Worm (Caenorhabditis elegans): ENCODE results near the gene C04C3.4.
A peak's percentile ranks its signal among the peaks of the same experiment; 100 is the strongest.

C04C3.4 gene

ce11 chrIV:3384593-3384992 is 9.6 kb upstream of the C04C3.4 start (continued):
- TF ChIP-seq egl-43 (GFP tag; IDR thresholded peaks at IDR 0.05) = peak; percentile 74
- TF ChIP-seq dmd-6 (GFP tag; IDR thresholded peaks at IDR 0.05) = peak; percentile 88
- TF ChIP-seq spr-1 (tag; optimal IDR thresholded peaks at IDR 0.05) = peak; percentile 85
- peak; percentile 86 for TF ChIP-seq set-16 (GFP tag; IDR thresholded peaks at IDR 0.05)
- TF ChIP-seq nhr-25 (tag; optimal IDR thresholded peaks at IDR 0.05; ENCODE audit: borderline replicate concordance, insufficient read depth) = peak; percentile 37
- peak; percentile 91 for TF ChIP-seq mep-1 (tag; optimal IDR thresholded peaks at IDR 0.05)
- TF ChIP-seq F10B5.3 (tag; optimal IDR thresholded peaks at IDR 0.05) = peak; percentile 49
- TF ChIP-seq daf-16 (GFP tag; optimal IDR thresholded peaks at IDR 0.05) = peak; percentile 16 to 19
- TF ChIP-seq daf-16 (tag; optimal IDR thresholded peaks at IDR 0.05) = peak; percentile 76
- TF ChIP-seq nhr-11 (tag; optimal IDR thresholded peaks at IDR 0.05) = peak; percentile 91
- no peak for TF ChIP-seq attf-4 (tag; optimal IDR thresholded peaks at IDR 0.05)
- peak; percentile 39 for TF ChIP-seq lin-13 (GFP tag; optimal IDR thresholded peaks at IDR 0.05)
- peak; percentile 39 for TF ChIP-seq spr-3 (GFP tag; optimal IDR thresholded peaks at IDR 0.05)
- no peak for TF ChIP-seq aly-2 (tag; optimal IDR thresholded peaks at IDR 0.05)
- no peak for TF ChIP-seq lin-15B (tag; optimal IDR thresholded peaks at IDR 0.05)
- TF ChIP-seq hif-1 (tag; optimal IDR thresholded peaks at IDR 0.05) = peak; percentile 54 to 86
- peak; percentile 46; the same call in 1 of the 2 replicates for TF ChIP-seq snpc-1.2 (GFP tag; IDR thresholded peaks at IDR 0.05)
- peak; percentile 99 for TF ChIP-seq hlh-11 (tag; optimal IDR thresholded peaks at IDR 0.05)
- peak; percentile 7 for TF ChIP-seq zip-2 (tag; optimal IDR thresholded peaks at IDR 0.05)
- no peak for TF ChIP-seq lim-7 (GFP tag; IDR thresholded peaks at IDR 0.05)
- peak; percentile 43; the same call in 1 of the 2 replicates for TF ChIP-seq nhr-41 (GFP tag; IDR thresholded peaks at IDR 0.05)
- peak; percentile 28 for TF ChIP-seq ceh-28 (tag; optimal IDR thresholded peaks at IDR 0.05)
- TF ChIP-seq nhr-77 (tag; optimal IDR thresholded peaks at IDR 0.05) = peak; percentile 60
- no peak for TF ChIP-seq pqm-1 (tag; optimal IDR thresholded peaks at IDR 0.05)
- peak; percentile 41; the same call in 1 of the 2 replicates for TF ChIP-seq Y48G9A.11 (GFP tag; IDR thresholded peaks at IDR 0.05)
- peak; percentile 87 for TF ChIP-seq lin-38 (GFP tag; IDR thresholded peaks at IDR 0.05)
- peak; percentile 100 for TF ChIP-seq hlh-30 (tag; optimal IDR thresholded peaks at IDR 0.05; ENCODE audit: insufficient read depth)
- TF ChIP-seq duxl-1 (tag; optimal IDR thresholded peaks at IDR 0.05; ENCODE audit: poor library complexity) = peak; percentile 83
- TF ChIP-seq mdt-29 (GFP tag; IDR thresholded peaks at IDR 0.05) = peak; percentile 50; the same call in 1 of the 2 replicates
- TF ChIP-seq Y105C5A.15 (GFP tag; IDR thresholded peaks at IDR 0.05) = no peak
- peak; percentile 67; the same call in 1 of the 2 replicates for TF ChIP-seq lin-1 (GFP tag; IDR thresholded peaks at IDR 0.05)
- TF ChIP-seq tra-1 (GFP tag; IDR thresholded peaks at IDR 0.05) = 0 out of 2 replicates have a peak, but pooled peaks have one; percentile 46
- 0 out of 2 replicates have a peak, but pooled peaks have one; percentile 49 for TF ChIP-seq zfp-3 (GFP tag; conservative IDR thresholded peaks at IDR 0.05)
- TF ChIP-seq F37D6.2 (tag; optimal IDR thresholded peaks at IDR 0.05) = peak; percentile 79
- no peak for TF ChIP-seq ceh-44 (GFP tag; IDR thresholded peaks at IDR 0.05)
- TF ChIP-seq ces-1 (GFP tag; optimal IDR thresholded peaks at IDR 0.05) = peak; percentile 1
- no peak for TF ChIP-seq F44E2.7 (GFP tag; IDR thresholded peaks at IDR 0.05)
- no peak for TF ChIP-seq sdz-12 (GFP tag; optimal IDR thresholded peaks at IDR 0.05)
- TF ChIP-seq lsy-2 (tag; optimal IDR thresholded peaks at IDR 0.05) = peak; percentile 82 to 94

DNA sequence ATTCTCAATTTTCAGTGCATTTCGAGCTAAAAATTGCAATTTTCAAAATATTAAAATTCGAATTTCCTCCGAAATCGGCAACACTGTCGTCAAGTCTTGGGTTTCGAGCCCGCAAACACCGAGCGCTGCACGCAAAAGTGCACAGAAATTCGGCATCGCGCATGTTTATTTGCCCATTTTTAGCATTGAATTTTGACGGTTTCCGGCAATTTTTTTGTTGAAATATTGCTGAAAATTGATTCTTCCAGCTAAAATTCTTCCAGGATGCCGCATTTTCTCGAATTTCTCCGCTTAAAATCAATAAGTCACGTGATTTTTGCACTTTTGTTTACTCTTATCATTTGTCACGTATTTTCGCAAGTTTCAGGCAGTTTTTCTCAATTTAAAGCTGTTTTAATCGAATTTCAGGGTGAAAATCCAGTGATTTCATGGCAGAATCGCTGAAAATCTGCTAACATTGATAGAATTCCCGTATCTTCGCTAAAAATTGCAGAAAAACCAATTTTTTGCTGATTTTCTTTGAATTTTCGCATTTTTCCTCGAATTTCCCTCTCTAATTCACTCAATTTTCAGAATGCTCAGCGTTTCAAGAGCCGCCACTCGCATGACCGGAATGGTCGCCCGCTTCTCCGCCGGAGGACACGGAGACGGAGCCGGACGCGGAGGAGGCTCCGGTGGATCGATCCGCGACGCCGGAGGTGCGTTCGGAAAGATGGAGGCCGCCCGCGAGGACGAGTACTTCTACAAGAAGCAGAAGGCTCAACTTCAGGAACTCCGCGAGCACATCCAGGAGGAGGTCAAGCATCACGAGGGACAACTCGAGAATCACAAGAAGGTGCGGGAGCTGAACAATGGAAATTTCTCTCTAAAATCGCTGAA is 8.6 kb upstream of the C04C3.4 start, which contains the start of gene mai-2:
TSS of gene mai-2 (plus strand) at position 574 of the 879 bp plus-strand sequence.
- TF ChIP-seq nhr-10 (tag; optimal IDR thresholded peaks at IDR 0.05) (no peak), ZK546.5 (tag; optimal IDR thresholded peaks at IDR 0.05) (no peak), php-3 (GFP tag; IDR thresholded peaks at IDR 0.05) (0 out of 2 replicates have a peak, but pooled peaks have one; percentile 38), duxl-1 (tag; optimal IDR thresholded peaks at IDR 0.05; ENCODE audit: poor library complexity) (peak; percentile 10), lin-13 (GFP tag; optimal IDR thresholded peaks at IDR 0.05) (no peak), ceh-28 (tag; optimal IDR thresholded peaks at IDR 0.05) (no peak), ceh-82 (tag; optimal IDR thresholded peaks at IDR 0.05) (no peak), hlh-11 (tag; optimal IDR thresholded peaks at IDR 0.05) (peak; percentile 26), lim-7 (GFP tag; IDR thresholded peaks at IDR 0.05) (no peak), dpl-1 (GFP tag; optimal IDR thresholded peaks at IDR 0.05) (peak; percentile 87), mdl-1 (tag; optimal IDR thresholded peaks at IDR 0.05) (peak in 1 of 2 experiments; percentile 14), madf-9 (GFP tag; conservative IDR thresholded peaks at IDR 0.05) (peak; percentile 30; the same call in 1 of the 2 replicates), ctbp-1 (GFP tag; IDR thresholded peaks at IDR 0.05) (no peak), lin-29 (GFP tag; IDR thresholded peaks at IDR 0.05) (no peak), nhr-25 (tag; optimal IDR thresholded peaks at IDR 0.05; ENCODE audit: borderline replicate concordance, insufficient read depth) (peak; percentile 28)
